Fruit fly (Drosophila melanogaster) whole organism, adult: Measurements from ENCODE around the gene Bace.
A peak's percentile ranks its signal among the peaks of the same experiment; 100 is the strongest.

Experiments
- CG11617 ChIP-seq: fragments of 200-800 bp; sonication (Bioruptor generic); optimal IDR thresholded peaks from 2 replicates; lab custom pipeline; 2017; ENCODE audit warnings: mild to moderate bottlenecking, missing biosample characterization, missing genetic modification reagents, missing genetic modification characterization
- CG12768 ChIP-seq: fragments of 200-800 bp; sonication (Bioruptor generic); optimal IDR thresholded peaks from 2 replicates; lab custom pipeline; 2017; ENCODE audit warnings: missing biosample characterization, missing genetic modification characterization, mild to moderate bottlenecking, moderate library complexity, missing genetic modification reagents
- CG14711 ChIP-seq: fragments of 200-800 bp; sonication (Bioruptor generic); optimal IDR thresholded peaks from 2 replicates; lab custom pipeline; 2018; ENCODE audit warnings: missing biosample characterization, mild to moderate bottlenecking, missing genetic modification characterization, moderate library complexity
- CG1620 ChIP-seq: fragments of 200-800 bp; sonication (Bioruptor generic); optimal IDR thresholded peaks from 2 replicates; lab custom pipeline; 2016; ENCODE audit warnings: missing biosample characterization, missing genetic modification characterization
- CG33017 ChIP-seq: fragments of 200-800 bp; sonication (Bioruptor generic); optimal IDR thresholded peaks from 2 replicates; lab custom pipeline; 2018; ENCODE audit warnings: missing biosample characterization, mild to moderate bottlenecking, missing genetic modification characterization, moderate library complexity
- CG5204 ChIP-seq: fragments of 200-800 bp; sonication (Bioruptor generic); optimal IDR thresholded peaks from 2 replicates; lab custom pipeline; 2016; ENCODE audit warnings: missing biosample characterization, missing genetic modification characterization
- CG7045 ChIP-seq: fragments of 200-800 bp; sonication (Bioruptor generic); optimal IDR thresholded peaks from 2 replicates; lab custom pipeline; 2017; ENCODE audit warnings: missing biosample characterization, mild to moderate bottlenecking, missing genetic modification characterization
- CG7101 ChIP-seq: fragments of 200-800 bp; sonication (Bioruptor generic); optimal IDR thresholded peaks from 2 replicates; lab custom pipeline; 2018; ENCODE audit warnings: missing biosample characterization, mild to moderate bottlenecking, missing genetic modification characterization, moderate library complexity
- Clk ChIP-seq: fragments of 200-800 bp; sonication (Bioruptor generic); optimal IDR thresholded peaks from 2 replicates; lab custom pipeline; 2017; ENCODE audit warnings: missing biosample characterization, missing genetic modification characterization
- Crg-1 ChIP-seq: fragments of 200-800 bp; sonication (Bioruptor generic); optimal IDR thresholded peaks from 2 replicates; lab custom pipeline; 2016; ENCODE audit warnings: missing biosample characterization, missing genetic modification characterization
- Hr96 ChIP-seq: fragments of 200-800 bp; sonication (Bioruptor generic); optimal IDR thresholded peaks from 2 replicates; lab custom pipeline; 2016; ENCODE audit warnings: missing biosample characterization, missing genetic modification characterization
- Mnt ChIP-seq: fragments of 200-800 bp; sonication (Bioruptor generic); optimal IDR thresholded peaks from 2 replicates; lab custom pipeline; 2016; ENCODE audit warnings: missing biosample characterization, mild to moderate bottlenecking, missing genetic modification characterization
- bab1 ChIP-seq: fragments of 200-800 bp; sonication (Bioruptor generic); optimal IDR thresholded peaks from 3 replicates; lab custom pipeline; 2019; ENCODE audit warnings: missing biosample characterization, mild to moderate bottlenecking, missing genetic modification characterization, moderate library complexity
- cic ChIP-seq: fragments of 200-800 bp; sonication (Bioruptor generic); optimal IDR thresholded peaks from 2 replicates; lab custom pipeline; 2017; ENCODE audit warnings: missing biosample characterization, mild to moderate bottlenecking, missing genetic modification characterization, moderate library complexity
- cnc ChIP-seq, 2 experiments: fragments of >200 bp; optimal IDR thresholded peaks; 2 replicates each; lab custom pipeline; 2017
- kay ChIP-seq: fragments of 200-800 bp; sonication (Bioruptor generic); peaks from one replicate; lab custom pipeline; 2016; ENCODE audit warnings: missing biosample characterization, missing genetic modification characterization, borderline replicate concordance
- ovo ChIP-seq: fragments of 200-800 bp; sonication (Bioruptor generic); optimal IDR thresholded peaks from 2 replicates; lab custom pipeline; 2016; ENCODE audit warnings: missing biosample characterization, missing genetic modification characterization
- pad ChIP-seq: fragments of 200-800 bp; sonication (Bioruptor generic); optimal IDR thresholded peaks from 3 replicates; lab custom pipeline; 2017; ENCODE audit warnings: missing biosample characterization, missing genetic modification characterization, mild to moderate bottlenecking, moderate library complexity, missing genetic modification reagents
- tj ChIP-seq: fragments of 200-800 bp; sonication (Bioruptor generic); optimal IDR thresholded peaks from 3 replicates; lab custom pipeline; 2017; ENCODE audit warnings: missing biosample characterization, mild to moderate bottlenecking, missing genetic modification characterization, moderate library complexity
- toe ChIP-seq: fragments of 200-800 bp; sonication (Bioruptor generic); optimal IDR thresholded peaks from 2 replicates; lab custom pipeline; 2016; ENCODE audit warnings: missing biosample characterization, missing genetic modification characterization

Bace gene

dm6 chr2L:8534118-8534514 lies 38.0 kb upstream of the Bace start:
- TF ChIP-seq Clk (GFP tag; lab: Kevin White, UChicago) (no peak), kay (peak; percentile 70)

dm6 chr2L:8533632-8534031 lies 37.5 kb upstream of the Bace start:
- no peak for TF ChIP-seq CG1620
- TF ChIP-seq cnc (optimal IDR thresholded peaks at IDR 0.05; lab: Kevin White, UChicago): no peak
- TF ChIP-seq kay: no peak
- TF ChIP-seq CG5204: no peak
- no peak for TF ChIP-seq CG7101
- TF ChIP-seq CG33017 (tag; lab: Kevin White, UChicago): no peak
- no peak for TF ChIP-seq bab1
- no peak for TF ChIP-seq ovo
- TF ChIP-seq CG12768: no peak

- TF ChIP-seq bab1 (no peak), tj (GFP tag; lab: Kevin White, UChicago) (peak; percentile 92), CG12768 (no peak)
Measured at dm6 chr2L:8532790-8533189, 36.7 kb upstream of the Bace start.

- no peak for TF ChIP-seq pad (GFP tag; lab: Kevin White, UChicago)
- no peak for TF ChIP-seq toe (GFP tag; lab: Kevin White, UChicago)
Measured at dm6 chr2L:8530189-8530588, 34.1 kb upstream of the Bace start.

- TF ChIP-seq CG5204: no peak
- TF ChIP-seq bab1: no peak
- no peak for TF ChIP-seq toe (GFP tag; lab: Kevin White, UChicago)
- TF ChIP-seq ovo: no peak
- TF ChIP-seq tj (GFP tag; lab: Kevin White, UChicago): peak; percentile 68
- TF ChIP-seq CG12768: no peak
- no peak for TF ChIP-seq CG33017 (tag; lab: Kevin White, UChicago)
- no peak for TF ChIP-seq cic (GFP tag; lab: Kevin White, UChicago)
- no peak for TF ChIP-seq CG7101
- no peak for TF ChIP-seq kay
- no peak for TF ChIP-seq pad (GFP tag; lab: Kevin White, UChicago)
- TF ChIP-seq Crg-1 (GFP tag; lab: Kevin White, UChicago): peak; percentile 35
- peak; percentile 9 for TF ChIP-seq Mnt (GFP tag; lab: Kevin White, UChicago)
- TF ChIP-seq CG7045: no peak
- TF ChIP-seq CG1620: no peak
- no peak for TF ChIP-seq CG14711 (tag; lab: Kevin White, UChicago)
Measured at dm6 chr2L:8528951-8529430, 32.9 kb upstream of the Bace start, which contains the start of gene CG17834. Gene CG17834, plus strand, starts transcription at chr2L:8529141.

- TF ChIP-seq toe (GFP tag; lab: Kevin White, UChicago) (no peak), bab1 (peak; percentile 8), CG33017 (tag; lab: Kevin White, UChicago) (no peak), CG1620 (no peak), CG12768 (no peak), CG11617 (peak; percentile 21), ovo (no peak), pad (GFP tag; lab: Kevin White, UChicago) (no peak), Mnt (GFP tag; lab: Kevin White, UChicago) (peak; percentile 11), kay (peak; percentile 73), CG7101 (no peak), CG5204 (no peak), Crg-1 (GFP tag; lab: Kevin White, UChicago) (no peak), CG14711 (tag; lab: Kevin White, UChicago) (peak; percentile 28)
Measured at dm6 chr2L:8528318-8528717, 32.2 kb upstream of the Bace start, which contains the start of the genes lmgA and lmgB. Gene lmgA, minus strand, starts transcription at chr2L:8528618. Gene lmgB, minus strand, starts transcription at chr2L:8528618.

- TF ChIP-seq Crg-1 (GFP tag; lab: Kevin White, UChicago) (no peak), CG11617 (no peak), pad (GFP tag; lab: Kevin White, UChicago) (no peak), cic (GFP tag; lab: Kevin White, UChicago) (no peak), Hr96 (GFP tag; lab: Kevin White, UChicago) (no peak), Clk (GFP tag; lab: Kevin White, UChicago) (no peak), CG7101 (no peak), kay (peak; percentile 68), CG1620 (no peak)
Measured at dm6 chr2L:8525000-8525399, 28.9 kb upstream of the Bace start.

dm6 chr2L:8522781-8523180 lies 26.7 kb upstream of the Bace start:
- TF ChIP-seq bab1: no peak
- TF ChIP-seq CG12768: no peak
- TF ChIP-seq cnc (optimal IDR thresholded peaks at IDR 0.05; lab: Kevin White, UChicago): no peak
- TF ChIP-seq CG11617: no peak
- TF ChIP-seq CG7101: no peak
- no peak for TF ChIP-seq Crg-1 (GFP tag; lab: Kevin White, UChicago)
- TF ChIP-seq cic (GFP tag; lab: Kevin White, UChicago): no peak
- no peak for TF ChIP-seq Clk (GFP tag; lab: Kevin White, UChicago)
- no peak for TF ChIP-seq CG1620
